Fruit fly (Drosophila melanogaster) whole organism, embryonic: ENCODE measurements around the gene CG13124.

ENCODE experiments used
- CG12104 ChIP-seq: fragments of 200-800 bp; sonication (Bioruptor generic); optimal IDR thresholded peaks from 3 replicates; lab custom pipeline; 2016; ENCODE audit warnings: missing biosample characterization, missing genetic modification characterization
- CG1233 ChIP-seq: fragments of 200-800 bp; sonication (Bioruptor generic); optimal IDR thresholded peaks from 4 replicates; lab custom pipeline; 2018; ENCODE audit warnings: missing biosample characterization, mild to moderate bottlenecking, missing genetic modification characterization
- CG13287 ChIP-seq: fragments of 200-800 bp; sonication (Bioruptor generic); IDR thresholded peaks from 2 replicates; pipeline ENCODE4 v1.3.6; 2022; ENCODE audit warnings: missing biosample characterization, missing genetic modification characterization; ENCODE audit not compliant: partially characterized antibody
- CG13296 ChIP-seq: fragments of 200-800 bp; sonication (Bioruptor generic); optimal IDR thresholded peaks from 3 replicates; lab custom pipeline; 2018; ENCODE audit warnings: missing biosample characterization, mild to moderate bottlenecking, missing genetic modification characterization
- CG13424 ChIP-seq: fragments of 200-800 bp; sonication (Bioruptor generic); optimal IDR thresholded peaks from 2 replicates; lab custom pipeline; 2019; ENCODE audit warnings: missing biosample characterization, mild to moderate bottlenecking, missing genetic modification characterization, moderate library complexity
- CG13624 ChIP-seq: fragments of 200-800 bp; sonication (Bioruptor generic); optimal IDR thresholded peaks from 2 replicates; lab custom pipeline; 2016; ENCODE audit warnings: missing biosample characterization, missing genetic modification characterization
- CG14014 ChIP-seq: fragments of 200-800 bp; sonication (Bioruptor generic); IDR thresholded peaks from 2 replicates; pipeline ENCODE4 v1.3.6; 2022; ENCODE audit warnings: missing biosample characterization, missing genetic modification characterization
- CG17568 ChIP-seq: fragments of 200-800 bp; sonication (Bioruptor generic); optimal IDR thresholded peaks from 2 replicates; lab custom pipeline; 2018; ENCODE audit warnings: missing biosample characterization, mild to moderate bottlenecking, missing genetic modification characterization, moderate library complexity
- CG2120 ChIP-seq: fragments of 200-800 bp; sonication (Bioruptor generic); optimal IDR thresholded peaks from 3 replicates; lab custom pipeline; 2016; ENCODE audit warnings: missing biosample characterization, missing genetic modification characterization
- CG30403 ChIP-seq: fragments of 200-800 bp; sonication (Bioruptor generic); optimal IDR thresholded peaks from 3 replicates; lab custom pipeline; 2016; ENCODE audit warnings: missing biosample characterization, missing genetic modification characterization
- CG32767 ChIP-seq: fragments of 200-800 bp; sonication (Bioruptor generic); IDR thresholded peaks from 2 replicates; pipeline ENCODE4 v1.3.6; 2022; ENCODE audit warnings: missing biosample characterization, missing genetic modification characterization
- CG3995 ChIP-seq: fragments of 200-800 bp; sonication (Bioruptor generic); optimal IDR thresholded peaks from 3 replicates; lab custom pipeline; 2016; ENCODE audit warnings: missing biosample characterization, missing genetic modification characterization
- CG4360 ChIP-seq: fragments of 200-800 bp; sonication (Bioruptor generic); IDR thresholded peaks from 2 replicates; pipeline ENCODE4 v1.3.6; 2022; ENCODE audit warnings: missing biosample characterization, missing genetic modification characterization
- CG6683 ChIP-seq: fragments of 200-800 bp; sonication (Bioruptor generic); optimal IDR thresholded peaks from 2 replicates; lab custom pipeline; 2017; ENCODE audit warnings: missing biosample characterization, mild to moderate bottlenecking, missing genetic modification characterization, missing genetic modification reagents
- CG6765 ChIP-seq: fragments of 200-800 bp; sonication (Bioruptor generic); optimal IDR thresholded peaks from 3 replicates; lab custom pipeline; 2017; ENCODE audit warnings: missing biosample characterization, mild to moderate bottlenecking, missing genetic modification characterization
- CG7372 ChIP-seq: fragments of 200-800 bp; sonication (Bioruptor generic); IDR thresholded peaks from 2 replicates; pipeline ENCODE4 v1.3.6; 2022; ENCODE audit warnings: missing biosample characterization, missing genetic modification characterization
- CG9932 ChIP-seq: fragments of 200-800 bp; sonication (Bioruptor generic); IDR thresholded peaks from 2 replicates; pipeline ENCODE4 v1.3.6; 2022; ENCODE audit warnings: missing biosample characterization, missing genetic modification characterization
- Dek ChIP-seq: fragments of 200-800 bp; sonication (Bioruptor generic); optimal IDR thresholded peaks from 3 replicates; lab custom pipeline; 2019; ENCODE audit warnings: missing biosample characterization, mild to moderate bottlenecking, missing genetic modification characterization, moderate library complexity
- Elba2 ChIP-seq: fragments of 200-800 bp; sonication (Bioruptor generic); optimal IDR thresholded peaks from 3 replicates; lab custom pipeline; 2016; ENCODE audit warnings: missing biosample characterization, missing genetic modification characterization
- Fer3 ChIP-seq: fragments of 200-800 bp; sonication (Bioruptor generic); optimal IDR thresholded peaks from 2 replicates; lab custom pipeline; 2018; ENCODE audit warnings: missing biosample characterization, mild to moderate bottlenecking, missing genetic modification characterization, moderate library complexity
- H2.0 ChIP-seq: fragments of 200-800 bp; sonication (Bioruptor generic); IDR thresholded peaks from 2 replicates; pipeline ENCODE4 v1.3.6; 2022; ENCODE audit warnings: missing biosample characterization, missing genetic modification characterization
- Kr ChIP-seq: fragments of 200-800 bp; sonication (Bioruptor generic); optimal IDR thresholded peaks from 2 replicates; lab custom pipeline; 2017; ENCODE audit warnings: missing biosample characterization, mild to moderate bottlenecking, missing genetic modification characterization
- NC2β ChIP-seq: fragments of 200-800 bp; sonication (Bioruptor generic); optimal IDR thresholded peaks from 2 replicates; lab custom pipeline; 2016; ENCODE audit warnings: missing biosample characterization, missing genetic modification characterization
- NFAT ChIP-seq: fragments of 200-800 bp; sonication (Bioruptor generic); IDR thresholded peaks from 2 replicates; pipeline ENCODE4 v1.3.6; 2022; ENCODE audit warnings: missing biosample characterization, missing genetic modification characterization
- Pdp1 ChIP-seq, 2 experiments: fragments of 200-800 bp; sonication (Bioruptor generic); optimal IDR thresholded peaks; 3 replicates each; lab custom pipeline; 2016; ENCODE audit warnings: missing biosample characterization in 2 of 2, missing genetic modification characterization in 2 of 2, mild to moderate bottlenecking in 1 of 2, moderate library complexity in 1 of 2
- Taf1 ChIP-seq: fragments of 200-800 bp; sonication (Bioruptor generic); IDR thresholded peaks from 2 replicates; pipeline ENCODE4 v1.3.6; 2022; ENCODE audit warnings: missing biosample characterization, missing genetic modification characterization
- Xrp1 ChIP-seq: fragments of 200-800 bp; sonication (Bioruptor generic); IDR thresholded peaks from 2 replicates; pipeline ENCODE4 v1.3.6; 2022; ENCODE audit warnings: missing biosample characterization, missing genetic modification characterization
- al ChIP-seq: fragments of 200-800 bp; sonication (Bioruptor generic); IDR thresholded peaks from 2 replicates; pipeline ENCODE4 v1.3.6; 2022; ENCODE audit warnings: missing biosample characterization, missing genetic modification characterization
- bigmax ChIP-seq: fragments of 200-800 bp; sonication (Bioruptor generic); optimal IDR thresholded peaks from 2 replicates; lab custom pipeline; 2018; ENCODE audit warnings: missing biosample characterization, mild to moderate bottlenecking, missing genetic modification characterization
- cas ChIP-seq: fragments of 200-800 bp; sonication (Bioruptor generic); IDR thresholded peaks from 2 replicates; pipeline ENCODE4 v1.3.6; 2022; ENCODE audit warnings: missing biosample characterization, missing genetic modification characterization
- chif ChIP-seq, 2 experiments: fragments of 200-800 bp; sonication (Bioruptor generic); optimal IDR thresholded peaks; 3 replicates each; lab custom pipeline; 2016; ENCODE audit warnings: missing biosample characterization in 2 of 2, missing genetic modification characterization in 2 of 2
- ci ChIP-seq: fragments of 200-800 bp; sonication (Bioruptor generic); IDR thresholded peaks from 3 replicates; pipeline ENCODE4 v1.3.6; 2022; ENCODE audit warnings: missing biosample characterization, missing genetic modification characterization
- crc ChIP-seq: fragments of 200-800 bp; sonication (Bioruptor generic); optimal IDR thresholded peaks from 2 replicates; lab custom pipeline; 2016; ENCODE audit warnings: missing biosample characterization, missing genetic modification characterization
- dmrt99B ChIP-seq: fragments of 200-800 bp; sonication (Bioruptor generic); optimal IDR thresholded peaks from 2 replicates; lab custom pipeline; 2018; ENCODE audit warnings: missing biosample characterization, mild to moderate bottlenecking, missing genetic modification characterization, moderate library complexity
- dpn ChIP-seq, 2 experiments: fragments of 200-800 bp; sonication (Bioruptor generic); optimal IDR thresholded peaks; 3 replicates each; lab custom pipeline; 2016; ENCODE audit warnings: missing biosample characterization in 2 of 2, missing genetic modification characterization in 2 of 2
- dysf ChIP-seq: fragments of 200-800 bp; sonication (Bioruptor generic); IDR thresholded peaks from 3 replicates; pipeline ENCODE4 v1.3.6; 2022; ENCODE audit warnings: missing biosample characterization, missing genetic modification characterization
- emc ChIP-seq: fragments of 200-800 bp; sonication (Bioruptor generic); optimal IDR thresholded peaks from 2 replicates; lab custom pipeline; 2016; ENCODE audit warnings: missing biosample characterization, missing genetic modification characterization
- fu2 ChIP-seq: fragments of 200-800 bp; sonication (Bioruptor generic); optimal IDR thresholded peaks from 2 replicates; lab custom pipeline; 2016; ENCODE audit warnings: missing biosample characterization, missing genetic modification characterization
- gem ChIP-seq: fragments of 200-800 bp; sonication (Bioruptor generic); optimal IDR thresholded peaks from 2 replicates; lab custom pipeline; 2019; ENCODE audit warnings: missing biosample characterization, mild to moderate bottlenecking, missing genetic modification characterization, moderate library complexity
- grau ChIP-seq: fragments of 200-800 bp; optimal IDR thresholded peaks from 3 replicates; lab custom pipeline; 2019; ENCODE audit warnings: missing biosample characterization, mild to moderate bottlenecking, missing genetic modification characterization, moderate library complexity
- kay ChIP-seq: fragments of 200-800 bp; sonication (Bioruptor generic); optimal IDR thresholded peaks from 2 replicates; lab custom pipeline; 2016; ENCODE audit warnings: missing biosample characterization, missing genetic modification characterization
- lov ChIP-seq, 2 experiments: fragments of 200-800 bp in 1 of 2; fragments of >200 bp in 1 of 2; sonication (Bioruptor generic) in 1 of 2; IDR thresholded peaks in 1 of 2; optimal IDR thresholded peaks in 1 of 2; 2 replicates in 1 of 2; 3 replicates in 1 of 2; pipeline versions ENCODE4 v1.3.6 to Lab custom; 2017 to 2022; ENCODE audit warnings: missing biosample characterization in 1 of 2, missing genetic modification characterization in 1 of 2
- mam ChIP-seq: fragments of 200-800 bp; sonication (Bioruptor generic); optimal IDR thresholded peaks from 3 replicates; lab custom pipeline; 2016; ENCODE audit warnings: missing biosample characterization, missing genetic modification characterization
- org-1 ChIP-seq: fragments of 200-800 bp; sonication (Bioruptor generic); optimal IDR thresholded peaks from 2 replicates; lab custom pipeline; 2017; ENCODE audit warnings: missing biosample characterization, missing genetic modification characterization
- salm ChIP-seq: fragments of 200-800 bp; sonication (Bioruptor generic); optimal IDR thresholded peaks from 2 replicates; lab custom pipeline; 2018; ENCODE audit warnings: missing biosample characterization, mild to moderate bottlenecking, missing genetic modification characterization
- sens-2 ChIP-seq: fragments of 200-800 bp; sonication (Bioruptor generic); IDR thresholded peaks from 2 replicates; pipeline ENCODE4 v1.3.6; 2022; ENCODE audit warnings: missing biosample characterization, missing genetic modification characterization
- seq ChIP-seq: fragments of 200-800 bp; sonication (Bioruptor generic); IDR thresholded peaks from 2 replicates; pipeline ENCODE4 v1.3.6; 2022; ENCODE audit warnings: missing biosample characterization, missing genetic modification characterization
- sob ChIP-seq: fragments of 200-800 bp; sonication (Bioruptor generic); IDR thresholded peaks from 2 replicates; pipeline ENCODE4 v1.3.6; 2022; ENCODE audit warnings: missing biosample characterization, missing genetic modification characterization
- unc-4 ChIP-seq: fragments of 200-800 bp; sonication (Bioruptor generic); IDR thresholded peaks from 2 replicates; pipeline ENCODE4 v1.3.6; 2022; ENCODE audit warnings: missing biosample characterization, missing genetic modification characterization; ENCODE audit not compliant: partially characterized antibody
- zfh2 ChIP-seq: fragments of 200-800 bp; sonication (Bioruptor generic); optimal IDR thresholded peaks from 2 replicates; lab custom pipeline; 2016; ENCODE audit warnings: missing biosample characterization, missing genetic modification characterization

CG13124 gene

dm6 chr2L:9908468-9908967 is at the start of gene CG13124 (continued):
- TF ChIP-seq seq (GFP tag; lab: Robert Waterston, UW) (no peak; the same call in 1 of the 2 replicates), dpn (GFP tag; optimal IDR thresholded peaks at IDR 0.05; lab: Kevin White, UChicago) (no peak), H2.0 (GFP tag; lab: Robert Waterston, UW) (no peak), NFAT (GFP tag; lab: Robert Waterston, UW) (peak; percentile 25; the same call in 1 of the 2 replicates), CG17568 (GFP tag; lab: Kevin White, UChicago) (peak; percentile 50), al (no peak), CG13296 (GFP tag; lab: Kevin White, UChicago) (peak; percentile 3), NC2β (peak; percentile 7), emc (GFP tag; lab: Kevin White, UChicago) (no peak), fu2 (no peak), CG13287 (GFP tag; lab: Robert Waterston, UW) (peak; percentile 44), CG2120 (GFP tag; lab: Kevin White, UChicago) (peak; percentile 46), Taf1 (GFP tag; lab: Robert Waterston, UW) (no peak), cas (GFP tag; lab: Robert Waterston, UW) (no peak), CG13424 (peak; percentile 40), lov (optimal IDR thresholded peaks at IDR 0.05; lab: Kevin White, UChicago) (no peak), lov (GFP tag; IDR thresholded peaks at IDR 0.05; lab: Robert Waterston, UW) (no peak), Fer3 (tag; lab: Kevin White, UChicago) (no peak), Xrp1 (GFP tag; lab: Robert Waterston, UW) (peak; percentile 38; the same call in 1 of the 2 replicates), Pdp1 (GFP tag; optimal IDR thresholded peaks at IDR 0.05; lab: Kevin White, UChicago) (peak in 1 of 2 experiments; percentile 60), org-1 (no peak), kay (GFP tag; lab: Kevin White, UChicago) (peak; percentile 43), dysf (peak; percentile 43; the same call in 2 of the 3 replicates), CG1233 (GFP tag; lab: Kevin White, UChicago) (no peak), CG7372 (0 out of 2 replicates have a peak, but pooled peaks have one; percentile 26), CG6765 (peak; percentile 54), chif (GFP tag; optimal IDR thresholded peaks at IDR 0.05; lab: Kevin White, UChicago) (no peak), CG4360 (GFP tag; lab: Robert Waterston, UW) (no peak), mam (peak; percentile 8), Elba2 (no peak), CG13624 (peak; percentile 22), sens-2 (GFP tag; lab: Robert Waterston, UW) (0 out of 2 replicates have a peak, but pooled peaks have one; percentile 10), bigmax (no peak), Kr (GFP tag; lab: Kevin White, UChicago) (no peak), CG6683 (GFP tag; lab: Kevin White, UChicago) (no peak), CG3995 (GFP tag; lab: Kevin White, UChicago) (peak; percentile 22), gem (tag; lab: Kevin White, UChicago) (peak; percentile 37), unc-4 (GFP tag; lab: Robert Waterston, UW) (0 out of 2 replicates have a peak, but pooled peaks have one; percentile 29), CG30403 (GFP tag; lab: Kevin White, UChicago) (no peak), ci (GFP tag; lab: Robert Waterston, UW) (peak; percentile 66; the same call in 2 of the 3 replicates), crc (no peak), sob (GFP tag; lab: Robert Waterston, UW) (no peak), CG12104 (GFP tag; lab: Kevin White, UChicago) (no peak), CG32767 (GFP tag; lab: Robert Waterston, UW) (0 out of 2 replicates have a peak, but pooled peaks have one; percentile 14), grau (peak; percentile 32), CG9932 (GFP tag; lab: Robert Waterston, UW) (peak; percentile 53), dmrt99B (tag; lab: Kevin White, UChicago) (peak; percentile 11), CG14014 (GFP tag; lab: Robert Waterston, UW) (peak; percentile 24; the same call in 1 of the 2 replicates), Dek (no peak), salm (tag; lab: Kevin White, UChicago) (peak; percentile 16), zfh2 (GFP tag; lab: Kevin White, UChicago) (no peak)
